Worm (Caenorhabditis elegans) whole organism, mixed stage, embryonic: ENCODE data around the gene osm-11.

Experiments used
- ceh-39 ChIP-seq: fragments of 150-350 bp; optimal IDR thresholded peaks from 2 replicates; lab custom pipeline; 2014; ENCODE audit warnings: missing biosample characterization, missing genetic modification characterization
- elt-3 ChIP-seq: fragments of 150-350 bp; optimal IDR thresholded peaks from 2 replicates; lab custom pipeline; 2014; ENCODE audit warnings: missing biosample characterization, missing genetic modification characterization
- lin-13 ChIP-seq: fragments of 150-350 bp; optimal IDR thresholded peaks from 2 replicates; lab custom pipeline; 2014; ENCODE audit warnings: missing biosample characterization, missing genetic modification characterization
- mab-5 ChIP-seq: fragments of 150-350 bp; optimal IDR thresholded peaks from 2 replicates; lab custom pipeline; 2014; ENCODE audit warnings: missing biosample characterization, missing genetic modification characterization
- nhr-12 ChIP-seq: fragments of 150-350 bp; optimal IDR thresholded peaks from 2 replicates; lab custom pipeline; 2014; ENCODE audit warnings: missing biosample characterization, missing genetic modification characterization
- unc-39 ChIP-seq: fragments of 150-350 bp; optimal IDR thresholded peaks from 2 replicates; lab custom pipeline; 2014; ENCODE audit warnings: missing biosample characterization, missing genetic modification characterization
- unc-62 ChIP-seq: fragments of 150-350 bp; optimal IDR thresholded peaks from 2 replicates; lab custom pipeline; 2014; ENCODE audit warnings: missing biosample characterization, missing genetic modification reagents, missing genetic modification characterization
- ztf-11 ChIP-seq: fragments of 150-350 bp; optimal IDR thresholded peaks from 2 replicates; lab custom pipeline; 2014; ENCODE audit warnings: missing biosample characterization, missing genetic modification characterization

DNA sequence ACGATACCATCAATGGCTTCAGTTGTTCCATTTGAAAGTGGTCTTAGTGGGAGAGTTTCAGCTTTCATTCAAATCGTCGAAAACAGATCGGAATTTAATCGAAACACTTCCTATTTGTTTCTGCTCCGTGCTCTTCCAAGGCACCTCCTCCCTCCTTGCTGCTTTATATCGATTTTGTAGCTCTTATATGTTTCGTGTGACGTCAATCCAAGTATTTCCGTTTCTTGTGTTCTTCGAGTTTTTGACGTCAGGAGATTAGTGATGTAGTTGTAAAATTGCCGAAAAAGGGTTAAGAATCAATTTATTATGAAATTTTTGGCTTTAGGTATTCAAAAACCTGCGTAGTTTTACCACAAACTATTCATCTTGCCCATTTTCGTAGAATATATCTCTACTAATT, 45.2 kb upstream of the osm-11 start, which contains the start of gene ZK54.3:
- TF ChIP-seq nhr-12 (no peak), mab-5 (no peak), unc-39 (no peak), elt-3 (tag; lab: Kevin White, UChicago) (no peak), unc-62 (GFP tag; lab: Kevin White, UChicago) (no peak), lin-13 (no peak), ztf-11 (tag; lab: Kevin White, UChicago) (no peak), ceh-39 (tag; lab: Kevin White, UChicago) (no peak)
